Worm (Caenorhabditis elegans) whole organism, young adult: Measurements from ENCODE around the gene F45E1.4.

Source experiments
- B0019.2 ChIP-seq: fragments of 200-800 bp; sonication (Bioruptor generic); conservative IDR thresholded peaks from 2 replicates; pipeline ENCODE4 v1.3.6; 2022; ENCODE audit warnings: missing genetic modification reagents, missing genetic modification characterization, missing compliant biosample characterization
- B0261.1 ChIP-seq: sonication (generic microtip); optimal IDR thresholded peaks from 2 replicates; lab custom pipeline; 2016; ENCODE audit warnings: mild to moderate bottlenecking, missing genetic modification characterization, moderate library complexity, missing compliant biosample characterization
- F37B4.10 ChIP-seq: fragments of 200-800 bp; sonication (Bioruptor generic); IDR thresholded peaks from 2 replicates; pipeline ENCODE4 v1.3.6; 2022; ENCODE audit warnings: missing genetic modification characterization, missing compliant biosample characterization
- Y56A3A.18 ChIP-seq: fragments of 200-800 bp; sonication (Bioruptor generic); IDR thresholded peaks from 2 replicates; pipeline ENCODE4 v1.3.6; 2022; ENCODE audit warnings: missing genetic modification reagents, missing genetic modification characterization, missing compliant biosample characterization
- akir-1 ChIP-seq: fragments of 200-800 bp; sonication (Bioruptor generic); optimal IDR thresholded peaks from 2 replicates; lab custom pipeline; 2018; ENCODE audit warnings: mild to moderate bottlenecking, missing genetic modification characterization, moderate library complexity, missing compliant biosample characterization
- ceh-27 ChIP-seq: fragments of 200-800 bp; sonication (Bioruptor generic); optimal IDR thresholded peaks from 2 replicates; lab custom pipeline; 2018; ENCODE audit warnings: mild to moderate bottlenecking, missing genetic modification characterization, moderate library complexity, missing compliant biosample characterization
- efl-1 ChIP-seq: fragments of 150-350 bp; optimal IDR thresholded peaks from 2 replicates; lab custom pipeline; 2014; ENCODE audit warnings: missing biosample characterization, missing genetic modification reagents, missing genetic modification characterization
- ekl-4 ChIP-seq: fragments of 200-800 bp; sonication (Bioruptor generic); IDR thresholded peaks from 2 replicates; pipeline ENCODE4 v1.3.6; 2022; ENCODE audit warnings: missing genetic modification reagents, missing genetic modification characterization, missing compliant biosample characterization
- unc-62 ChIP-seq: fragments of 150-350 bp; optimal IDR thresholded peaks from 2 replicates; lab custom pipeline; 2014; ENCODE audit warnings: missing biosample characterization, missing genetic modification reagents, missing genetic modification characterization
- ztf-26 ChIP-seq: sonication (generic microtip); optimal IDR thresholded peaks from 2 replicates; lab custom pipeline; 2017; ENCODE audit warnings: missing genetic modification characterization, missing compliant biosample characterization

DNA sequence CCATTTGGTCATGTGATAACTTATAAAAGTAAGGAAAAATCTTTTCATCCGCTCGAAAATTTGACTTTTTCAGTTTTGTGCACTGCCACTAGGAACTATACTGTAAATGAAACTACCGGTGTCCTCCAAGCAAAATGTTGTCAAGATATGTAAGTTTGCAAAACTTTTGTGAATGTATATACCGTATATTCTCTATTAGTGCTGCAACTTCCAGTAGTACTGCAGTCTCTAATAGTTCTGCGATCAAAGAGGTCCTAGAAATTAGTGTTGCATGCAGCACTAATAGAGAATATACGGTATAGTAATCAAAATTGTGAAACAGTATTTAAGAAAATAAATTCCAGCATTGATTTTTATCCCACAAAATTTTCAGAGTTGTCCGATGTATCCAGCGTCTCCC is 44.3 kb downstream of the F45E1.4 start:
- TF ChIP-seq B0019.2 (GFP tag; lab: Robert Waterston, UW) (no peak), akir-1 (GFP tag; lab: Kevin White, UChicago) (no peak), ekl-4 (GFP tag; lab: Robert Waterston, UW) (no peak), unc-62 (GFP tag; lab: Kevin White, UChicago) (no peak), ceh-27 (GFP tag; lab: Kevin White, UChicago) (no peak), Y56A3A.18 (no peak), ztf-26 (tag; lab: Kevin White, UChicago) (no peak), B0261.1 (no peak), F37B4.10 (GFP tag; lab: Robert Waterston, UW) (no peak), efl-1 (GFP tag; lab: Kevin White, UChicago) (no peak)
